Fruit fly (Drosophila melanogaster) whole organism, wandering third instar larva: Measurements from ENCODE around the gene CG31253.
A peak's percentile ranks its signal among the peaks of the same experiment; 100 is the strongest.

ENCODE experiments used
- Abd-B ChIP-seq: fragments of >200 bp; optimal IDR thresholded peaks from 2 replicates; lab custom pipeline; 2017; ENCODE audit warnings: missing biosample characterization, missing genetic modification characterization
- CG32264 ChIP-seq: fragments of 200-800 bp; sonication (Bioruptor generic); optimal IDR thresholded peaks from 2 replicates; lab custom pipeline; 2016; ENCODE audit warnings: missing biosample characterization, missing genetic modification characterization
- CrebA ChIP-seq: fragments of 200-800 bp; sonication (Bioruptor generic); optimal IDR thresholded peaks from 2 replicates; lab custom pipeline; 2016; ENCODE audit warnings: missing biosample characterization, mild to moderate bottlenecking, missing genetic modification characterization, borderline replicate concordance
- Dfd ChIP-seq: fragments of >200 bp; optimal IDR thresholded peaks from 2 replicates; lab custom pipeline; 2017; ENCODE audit warnings: missing biosample characterization, missing genetic modification characterization
- Dif ChIP-seq: fragments of 200-275, 200-300 bp; sonication (Bioruptor generic); optimal IDR thresholded peaks from 2 replicates; lab custom pipeline; 2018; ENCODE audit warnings: missing biosample characterization, missing genetic modification characterization; ENCODE audit not compliant: partially characterized antibody
- GATAd ChIP-seq: sonication (Bioruptor generic); optimal IDR thresholded peaks from 2 replicates; lab custom pipeline; 2016; ENCODE audit warnings: missing biosample characterization, missing genetic modification characterization
- HLH106 ChIP-seq: fragments of 200-800 bp; optimal IDR thresholded peaks from 3 replicates; lab custom pipeline; 2019; ENCODE audit warnings: missing biosample characterization, mild to moderate bottlenecking, missing genetic modification characterization, moderate library complexity
- Hnf4 ChIP-seq: fragments of 200-800 bp; sonication (Bioruptor generic); optimal IDR thresholded peaks from 2 replicates; lab custom pipeline; 2016; ENCODE audit warnings: missing biosample characterization, mild to moderate bottlenecking, missing genetic modification characterization
- Hr78 ChIP-seq: fragments of >200 bp; optimal IDR thresholded peaks from 2 replicates; lab custom pipeline; 2017; ENCODE audit warnings: missing biosample characterization, missing genetic modification characterization
- Jra ChIP-seq: sonication (Bioruptor generic); optimal IDR thresholded peaks from 2 replicates; lab custom pipeline; 2016; ENCODE audit warnings: missing biosample characterization, missing genetic modification characterization
- Mio ChIP-seq: sonication (Bioruptor generic); optimal IDR thresholded peaks from 2 replicates; lab custom pipeline; 2016; ENCODE audit warnings: missing biosample characterization, missing genetic modification characterization
- Myc ChIP-seq: fragments of >200 bp; optimal IDR thresholded peaks from 2 replicates; lab custom pipeline; 2017
- N ChIP-seq: fragments of >200 bp; optimal IDR thresholded peaks from 2 replicates; lab custom pipeline; 2018; ENCODE audit warnings: missing biosample characterization, missing external identifiers, missing genetic modification characterization
- OdsH ChIP-seq: fragments of 200-800 bp; sonication (Bioruptor generic); optimal IDR thresholded peaks from 2 replicates; lab custom pipeline; 2016; ENCODE audit warnings: missing biosample characterization, mild to moderate bottlenecking, missing genetic modification characterization
- Rel ChIP-seq, 2 experiments: fragments of 200-800 bp; sonication (Bioruptor generic) in 1 of 2; optimal IDR thresholded peaks; 2 replicates in 1 of 2; 3 replicates in 1 of 2; lab custom pipeline; 2016 to 2019; ENCODE audit warnings: mild to moderate bottlenecking in 2 of 2, missing biosample characterization in 2 of 2, missing genetic modification characterization in 2 of 2, moderate library complexity in 1 of 2
- Sp1 ChIP-seq: fragments of 200-800 bp; sonication (Bioruptor generic); optimal IDR thresholded peaks from 3 replicates; lab custom pipeline; 2019; ENCODE audit warnings: missing biosample characterization, mild to moderate bottlenecking, missing genetic modification characterization, moderate library complexity
- Vsx2 ChIP-seq: fragments of 200-300, 225-300 bp; sonication (Bioruptor generic); optimal IDR thresholded peaks from 2 replicates; lab custom pipeline; 2018; ENCODE audit warnings: missing biosample characterization, missing genetic modification characterization; ENCODE audit not compliant: partially characterized antibody
- br ChIP-seq: fragments of 200-800 bp; sonication (Bioruptor generic); optimal IDR thresholded peaks from 2 replicates; lab custom pipeline; 2016; ENCODE audit warnings: missing biosample characterization, missing genetic modification characterization
- dl ChIP-seq, 2 experiments: fragments of 175-275, 200-275 bp in 1 of 2; fragments of 200-275 bp in 1 of 2; sonication (Bioruptor generic); optimal IDR thresholded peaks; lab custom pipeline; 2018; ENCODE audit warnings: mild to moderate bottlenecking in 2 of 2, missing biosample characterization in 2 of 2, missing genetic modification characterization in 2 of 2, moderate library complexity in 2 of 2; ENCODE audit not compliant: partially characterized antibody in 2 of 2, insufficient read depth in 1 of 2
- dmrt93B ChIP-seq: fragments of 200-800 bp; sonication (Bioruptor generic); optimal IDR thresholded peaks from 2 replicates; lab custom pipeline; 2018; ENCODE audit warnings: missing biosample characterization, mild to moderate bottlenecking, missing genetic modification characterization
- ey ChIP-seq: fragments of 200-800 bp; sonication (Bioruptor generic); optimal IDR thresholded peaks from 2 replicates; lab custom pipeline; 2016; ENCODE audit warnings: missing biosample characterization, missing genetic modification characterization
- foxo ChIP-seq, 2 experiments: fragments of 200-800 bp; sonication (Bioruptor generic); optimal IDR thresholded peaks; 2 replicates in 1 of 2; 3 replicates in 1 of 2; lab custom pipeline; 2016 to 2017; ENCODE audit warnings: missing biosample characterization in 2 of 2, missing genetic modification characterization in 2 of 2
- fru ChIP-seq: fragments of 200-800 bp; sonication (Bioruptor generic); optimal IDR thresholded peaks from 3 replicates; lab custom pipeline; 2016; ENCODE audit warnings: missing biosample characterization, mild to moderate bottlenecking, missing genetic modification characterization
- h ChIP-seq: fragments of 200-800 bp; sonication (Bioruptor generic); optimal IDR thresholded peaks from 3 replicates; lab custom pipeline; 2016; ENCODE audit warnings: missing biosample characterization, mild to moderate bottlenecking, missing genetic modification characterization
- lola ChIP-seq: fragments of >200 bp; optimal IDR thresholded peaks from 2 replicates; lab custom pipeline; 2017; ENCODE audit warnings: missing biosample characterization, missing genetic modification characterization
- pan ChIP-seq: fragments of >200 bp; optimal IDR thresholded peaks from 2 replicates; lab custom pipeline; 2017
- psq ChIP-seq: fragments of 200-800 bp; sonication (Bioruptor generic); optimal IDR thresholded peaks from 3 replicates; lab custom pipeline; 2017; ENCODE audit warnings: missing biosample characterization, mild to moderate bottlenecking, missing genetic modification characterization, moderate library complexity
- rgr ChIP-seq: fragments of 200-800 bp; sonication (Bioruptor generic); optimal IDR thresholded peaks from 3 replicates; lab custom pipeline; 2016; ENCODE audit warnings: missing biosample characterization, mild to moderate bottlenecking, missing genetic modification characterization
- sage ChIP-seq: fragments of 200-800 bp; sonication (Bioruptor generic); optimal IDR thresholded peaks from 2 replicates; lab custom pipeline; 2016; ENCODE audit warnings: missing biosample characterization, mild to moderate bottlenecking, missing genetic modification characterization
- tai ChIP-seq: sonication (Bioruptor generic); optimal IDR thresholded peaks from 2 replicates; lab custom pipeline; 2016; ENCODE audit warnings: missing biosample characterization, missing genetic modification characterization
- usp ChIP-seq: fragments of >200 bp; optimal IDR thresholded peaks from 2 replicates; lab custom pipeline; 2017; ENCODE audit warnings: missing biosample characterization, missing genetic modification characterization
- woc ChIP-seq: sonication (Bioruptor generic); optimal IDR thresholded peaks from 2 replicates; lab custom pipeline; 2016; ENCODE audit warnings: missing biosample characterization, mild to moderate bottlenecking, missing genetic modification characterization

The CG31253 gene

dm6 chr3R:27922673-27923175, 37.6 kb downstream of the CG31253 start, which contains the start of gene RpL4 (continued):
- TF ChIP-seq dmrt93B (GFP tag; lab: Kevin White, UChicago): peak; percentile 77

DNA sequence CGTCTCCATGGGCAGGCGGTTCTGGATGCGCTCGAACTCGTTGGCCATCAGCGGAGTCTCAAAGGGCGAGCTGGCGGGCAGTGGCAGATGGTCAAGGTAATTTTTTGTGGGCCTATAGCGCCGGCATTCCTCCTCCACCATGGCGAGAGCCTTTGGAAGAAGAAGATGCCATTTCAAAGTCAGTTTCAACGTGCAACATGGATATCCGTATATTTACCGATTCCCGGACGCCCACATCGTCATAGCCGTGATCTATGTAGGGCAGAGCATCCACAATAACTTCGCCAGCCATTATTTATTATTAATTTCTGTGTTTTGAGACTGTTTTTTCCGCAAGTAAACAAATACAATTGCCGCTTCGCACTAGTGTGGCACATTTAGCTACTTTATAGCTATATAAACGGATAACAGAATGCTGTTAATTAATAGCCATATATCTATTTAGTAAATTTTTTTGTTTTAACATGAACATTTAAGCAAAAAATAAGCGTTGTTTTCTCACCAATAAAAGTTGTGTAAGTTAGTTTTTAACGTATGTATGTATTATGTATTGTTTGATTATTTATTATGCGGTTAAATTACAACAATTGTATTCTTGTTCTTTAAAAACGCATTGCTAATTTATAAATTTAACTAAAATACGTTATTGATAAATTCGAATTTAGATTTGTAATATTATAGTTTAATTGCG, 38.2 kb downstream of the CG31253 start, which contains the start of gene BCAS2:
Gene BCAS2 (minus strand): TSS at position 375 of the 691 bp plus-strand sequence.
- TF ChIP-seq GATAd (GFP tag; lab: Kevin White, UChicago) (no peak), Myc (peak; percentile 93)

DNA sequence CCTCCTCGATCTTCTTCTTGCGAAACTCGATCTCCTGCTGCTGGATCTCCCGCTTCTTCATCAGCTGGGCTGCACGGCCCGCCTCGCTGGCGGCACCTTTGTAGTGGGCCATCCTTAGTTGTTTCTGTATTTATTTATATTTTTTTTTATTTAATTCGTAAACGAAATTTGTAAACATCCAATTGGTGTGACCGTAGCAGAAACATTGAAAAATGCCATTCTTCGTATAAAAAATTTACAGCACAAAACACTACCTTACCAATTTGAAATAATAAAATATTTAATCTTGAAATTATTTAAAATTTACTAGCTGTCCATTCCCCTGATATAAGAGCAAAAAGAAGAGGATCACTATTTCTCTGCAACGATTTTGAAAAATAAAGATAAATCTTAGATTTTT, 39.5 kb downstream of the CG31253 start, which contains the start of gene CG12259:
Gene CG12259 (minus strand): TSS at position 207 of the 400 bp plus-strand sequence.
- TF ChIP-seq tai (GFP tag; lab: Kevin White, UChicago): no peak
- peak; percentile 6 for TF ChIP-seq woc
- TF ChIP-seq, all 38 proteins: peak for 1

dm6 chr3R:27919385-27919789, 41.0 kb downstream of the CG31253 start, which contains the start of gene Boh1:
TSS of gene Boh1 (minus strand) at chr3R:27919460.
- TF ChIP-seq GATAd (GFP tag; lab: Kevin White, UChicago): no peak
- TF ChIP-seq Vsx2 (GFP tag; lab: Kevin White, UChicago): no peak
- TF ChIP-seq sage (GFP tag; lab: Kevin White, UChicago): no peak
- no peak for TF ChIP-seq ey (GFP tag; lab: Kevin White, UChicago)
- peak; percentile 41 for TF ChIP-seq Sp1
- TF ChIP-seq Rel (GFP tag; optimal IDR thresholded peaks at IDR 0.05; lab: Kevin White, UChicago): no peak
- TF ChIP-seq Rel (tag; optimal IDR thresholded peaks at IDR 0.05; lab: Kevin White, UChicago): no peak
- TF ChIP-seq Hr78 (GFP tag; lab: Kevin White, UChicago): no peak
- TF ChIP-seq dl (GFP tag; optimal IDR thresholded peaks at IDR 0.05; lab: Kevin White, UChicago; ENCODE audit: insufficient read depth in 1 of 2, partially characterized antibody in 2 of 2): no peak
- no peak for TF ChIP-seq CG32264 (GFP tag; lab: Kevin White, UChicago)
- TF ChIP-seq Mio (GFP tag; lab: Kevin White, UChicago): no peak
- no peak for TF ChIP-seq dmrt93B (GFP tag; lab: Kevin White, UChicago)
- TF ChIP-seq woc: peak; percentile 54
- peak; percentile 28 for TF ChIP-seq OdsH (GFP tag; lab: Kevin White, UChicago)
- peak; percentile 14 for TF ChIP-seq psq (GFP tag; lab: Kevin White, UChicago)
- TF ChIP-seq Abd-B (GFP tag; lab: Kevin White, UChicago): no peak
- peak; percentile 45 for TF ChIP-seq HLH106 (tag; lab: Kevin White, UChicago)
- TF ChIP-seq Jra (GFP tag; lab: Kevin White, UChicago): no peak
- TF ChIP-seq foxo (GFP tag; optimal IDR thresholded peaks at IDR 0.05; lab: Kevin White, UChicago): peak in 1 of 2 experiments; percentile 9
- no peak for TF ChIP-seq pan (lab: Kevin White, UChicago)
- no peak for TF ChIP-seq lola
- TF ChIP-seq Hnf4 (GFP tag; lab: Kevin White, UChicago): no peak
- TF ChIP-seq Dif (GFP tag; lab: Kevin White, UChicago): no peak
- peak; percentile 27 for TF ChIP-seq h
- no peak for TF ChIP-seq usp (GFP tag; lab: Kevin White, UChicago)
- TF ChIP-seq Myc: peak; percentile 92
- TF ChIP-seq Dfd (GFP tag; lab: Kevin White, UChicago): no peak
- TF ChIP-seq CrebA (GFP tag; lab: Kevin White, UChicago): no peak
- TF ChIP-seq br (GFP tag; lab: Kevin White, UChicago): no peak
- no peak for TF ChIP-seq fru (GFP tag; lab: Kevin White, UChicago)
- TF ChIP-seq tai (GFP tag; lab: Kevin White, UChicago): no peak
- TF ChIP-seq rgr: peak; percentile 53
- no peak for TF ChIP-seq N (GFP tag; lab: Kevin White, UChicago)
- TF ChIP-seq, all 38 proteins: peak for 9
